Worm (Caenorhabditis elegans) whole organism, young adult: ENCODE measurements around the gene hadb-1.

ENCODE experiments used
- B0035.1 ChIP-seq: sonication (generic microtip); optimal IDR thresholded peaks from 2 replicates; lab custom pipeline; 2016; ENCODE audit warnings: missing genetic modification characterization, mild to moderate bottlenecking, missing compliant biosample characterization, missing genotype, missing genetic modification reagents
- D2030.7 ChIP-seq: fragments of 200-800 bp; sonication (Bioruptor generic); IDR thresholded peaks from 2 replicates; pipeline ENCODE4 v1.3.6; 2022; ENCODE audit warnings: missing genetic modification reagents, missing genetic modification characterization, missing compliant biosample characterization
- F10E7.11 ChIP-seq: sonication (generic microtip); optimal IDR thresholded peaks from 2 replicates; lab custom pipeline; 2017; ENCODE audit warnings: mild to moderate bottlenecking, missing genetic modification characterization, moderate library complexity, missing compliant biosample characterization
- F37B4.10 ChIP-seq: fragments of 200-800 bp; sonication (Bioruptor generic); IDR thresholded peaks from 2 replicates; pipeline ENCODE4 v1.3.6; 2022; ENCODE audit warnings: missing genetic modification characterization, missing compliant biosample characterization
- T26A5.8 ChIP-seq: sonication (generic microtip); optimal IDR thresholded peaks from 2 replicates; lab custom pipeline; 2016; ENCODE audit warnings: missing genetic modification characterization, missing compliant biosample characterization
- Y53F4B.3 ChIP-seq: fragments of 200-800 bp; sonication (Bioruptor generic); IDR thresholded peaks from 2 replicates; pipeline ENCODE4 v1.3.6; 2022; ENCODE audit warnings: missing genetic modification reagents, missing genetic modification characterization, missing compliant biosample characterization
- Y95B8A.8 ChIP-seq: fragments of 200-800 bp; sonication (Bioruptor generic); IDR thresholded peaks from 2 replicates; pipeline ENCODE4 v1.3.6; 2022; ENCODE audit warnings: missing genetic modification reagents, missing genetic modification characterization, missing compliant biosample characterization
- ZK185.1 ChIP-seq: sonication (generic microtip); optimal IDR thresholded peaks from 2 replicates; lab custom pipeline; 2016; ENCODE audit warnings: mild to moderate bottlenecking, missing genetic modification characterization, missing compliant biosample characterization; ENCODE audit not compliant: poor library complexity, severe bottlenecking
- aptf-2 ChIP-seq: fragments of 200-800 bp; sonication (Bioruptor generic); conservative IDR thresholded peaks from 2 replicates; pipeline ENCODE4 v1.3.6; 2022; ENCODE audit warnings: missing genetic modification reagents, missing genetic modification characterization, missing compliant biosample characterization
- aptf-3 ChIP-seq: fragments of 200-800 bp; sonication (Bioruptor generic); IDR thresholded peaks from 2 replicates; pipeline ENCODE4 v1.3.6; 2022; ENCODE audit warnings: missing genetic modification characterization, missing compliant biosample characterization
- atf-7 ChIP-seq: sonication (generic microtip); optimal IDR thresholded peaks from 2 replicates; lab custom pipeline; 2017; ENCODE audit warnings: mild to moderate bottlenecking, missing genetic modification characterization, missing compliant biosample characterization
- athp-1 ChIP-seq: sonication (generic microtip); optimal IDR thresholded peaks from 2 replicates; lab custom pipeline; 2017; ENCODE audit warnings: mild to moderate bottlenecking, missing genetic modification characterization, missing compliant biosample characterization
- bed-2 ChIP-seq: fragments of 200-800 bp; sonication (Bioruptor generic); IDR thresholded peaks from 2 replicates; pipeline ENCODE4 v1.3.6; 2022; ENCODE audit warnings: missing genetic modification reagents, missing genetic modification characterization, missing compliant biosample characterization
- cebp-1 ChIP-seq, 2 experiments: fragments of 200-800 bp in 1 of 2; sonication (Bioruptor generic) in 1 of 2; sonication (generic microtip) in 1 of 2; IDR thresholded peaks in 1 of 2; optimal IDR thresholded peaks in 1 of 2; 2 replicates each; pipeline versions ENCODE4 v1.3.6 to Lab custom; 2017 to 2022; ENCODE audit warnings: missing compliant biosample characterization in 2 of 2, missing genetic modification characterization in 2 of 2, mild to moderate bottlenecking in 1 of 2, missing genetic modification reagents in 1 of 2, moderate library complexity in 1 of 2
- ceh-100 ChIP-seq: fragments of 200-800 bp; sonication (Bioruptor generic); IDR thresholded peaks from 2 replicates; pipeline ENCODE4 v1.3.6; 2022; ENCODE audit warnings: missing genetic modification reagents, missing genetic modification characterization, missing compliant biosample characterization
- ceh-40 ChIP-seq: fragments of 200-800 bp; sonication (Bioruptor generic); IDR thresholded peaks from 2 replicates; pipeline ENCODE4 v1.3.6; 2022; ENCODE audit warnings: missing genetic modification characterization, missing compliant biosample characterization
- ceh-79 ChIP-seq: sonication (generic microtip); optimal IDR thresholded peaks from 2 replicates; lab custom pipeline; 2017; ENCODE audit warnings: mild to moderate bottlenecking, missing genetic modification characterization, missing compliant biosample characterization
- die-1 ChIP-seq: sonication (generic microtip); optimal IDR thresholded peaks from 2 replicates; lab custom pipeline; 2016; ENCODE audit warnings: missing genotype, mild to moderate bottlenecking, missing genetic modification characterization, missing compliant biosample characterization
- egrh-3 ChIP-seq: fragments of 200-800 bp; sonication (Bioruptor generic); IDR thresholded peaks from 2 replicates; pipeline ENCODE4 v1.3.6; 2022; ENCODE audit warnings: missing genetic modification reagents, missing genetic modification characterization, missing compliant biosample characterization
- ekl-4 ChIP-seq: fragments of 200-800 bp; sonication (Bioruptor generic); IDR thresholded peaks from 2 replicates; pipeline ENCODE4 v1.3.6; 2022; ENCODE audit warnings: missing genetic modification reagents, missing genetic modification characterization, missing compliant biosample characterization
- ets-4 ChIP-seq: fragments of 200-800 bp; sonication (Bioruptor generic); optimal IDR thresholded peaks from 2 replicates; lab custom pipeline; 2018; ENCODE audit warnings: mild to moderate bottlenecking, missing genetic modification characterization, missing compliant biosample characterization
- hlh-12 ChIP-seq: sonication (generic microtip); optimal IDR thresholded peaks from 2 replicates; lab custom pipeline; 2016; ENCODE audit warnings: missing genetic modification characterization, missing compliant biosample characterization
- hmg-1.2 ChIP-seq: fragments of 200-800 bp; sonication (Bioruptor generic); IDR thresholded peaks from 2 replicates; pipeline ENCODE4 v1.3.6; 2022; ENCODE audit warnings: missing genetic modification reagents, missing genetic modification characterization, missing compliant biosample characterization
- lag-1 ChIP-seq: fragments of 200-800 bp; sonication (Bioruptor generic); IDR thresholded peaks from 2 replicates; pipeline ENCODE4 v1.3.6; 2022; ENCODE audit warnings: missing genetic modification reagents, missing genetic modification characterization, missing compliant biosample characterization
- lin-26 ChIP-seq: fragments of 200-800 bp; sonication (Bioruptor generic); IDR thresholded peaks from 2 replicates; pipeline ENCODE4 v1.3.6; 2022; ENCODE audit warnings: missing genetic modification reagents, missing genetic modification characterization, missing compliant biosample characterization
- lin-35 ChIP-seq, 3 experiments: fragments of 150-350 bp in 2 of 3; sonication (generic microtip) in 1 of 3; optimal IDR thresholded peaks; 2 replicates each; lab custom pipeline; 2014 to 2018; ENCODE audit warnings: missing biosample characterization in 3 of 3, missing genetic modification characterization in 3 of 3, missing genetic modification reagents in 3 of 3
- lsl-1 ChIP-seq: fragments of 200-800 bp; sonication (Bioruptor generic); optimal IDR thresholded peaks from 2 replicates; lab custom pipeline; 2018; ENCODE audit warnings: mild to moderate bottlenecking, missing genetic modification characterization, moderate library complexity, missing compliant biosample characterization
- madf-6 ChIP-seq: fragments of 200-800 bp; sonication (Bioruptor generic); IDR thresholded peaks from 2 replicates; pipeline ENCODE4 v1.3.6; 2022; ENCODE audit warnings: missing genetic modification reagents, missing genetic modification characterization, missing compliant biosample characterization
- madf-8 ChIP-seq: fragments of 200-800 bp; sonication (Bioruptor generic); conservative IDR thresholded peaks from 2 replicates; pipeline ENCODE4 v1.3.6; 2022; ENCODE audit warnings: missing genetic modification reagents, missing genetic modification characterization, missing compliant biosample characterization
- mel-28 ChIP-seq: sonication (generic microtip); optimal IDR thresholded peaks from 2 replicates; lab custom pipeline; 2016; ENCODE audit warnings: borderline replicate concordance, mild to moderate bottlenecking, missing genetic modification characterization, missing compliant biosample characterization
- mes-4 ChIP-seq: sonication (generic microtip); optimal IDR thresholded peaks from 2 replicates; lab custom pipeline; 2016; ENCODE audit warnings: missing genotype, missing genetic modification characterization, missing compliant biosample characterization
- nhr-120 ChIP-seq: fragments of 200-800 bp; sonication (Bioruptor generic); IDR thresholded peaks from 2 replicates; pipeline ENCODE4 v1.3.6; 2022; ENCODE audit warnings: missing genetic modification characterization, missing compliant biosample characterization
- pha-4 ChIP-seq: fragments of 150-350 bp; sonication (generic microtip); optimal IDR thresholded peaks from 2 replicates; lab custom pipeline; 2014; ENCODE audit warnings: missing biosample characterization, missing genetic modification reagents, missing genetic modification characterization
- repo-1 ChIP-seq: sonication (generic microtip); optimal IDR thresholded peaks from 2 replicates; lab custom pipeline; 2017; ENCODE audit warnings: mild to moderate bottlenecking, missing genetic modification characterization, missing compliant biosample characterization
- sdz-38 ChIP-seq: sonication (generic microtip); optimal IDR thresholded peaks from 2 replicates; lab custom pipeline; 2016; ENCODE audit warnings: missing genotype, missing genetic modification characterization, missing compliant biosample characterization
- snpc-1.1 ChIP-seq: sonication (generic microtip); optimal IDR thresholded peaks from 2 replicates; lab custom pipeline; 2017; ENCODE audit warnings: missing genetic modification characterization, mild to moderate bottlenecking, missing compliant biosample characterization, antibody characterized with exemption, moderate library complexity, missing genotype, missing genetic modification reagents; ENCODE audit not compliant: insufficient read depth
- somi-1 ChIP-seq: fragments of 200-800 bp; sonication (Bioruptor generic); optimal IDR thresholded peaks from 2 replicates; lab custom pipeline; 2018; ENCODE audit warnings: mild to moderate bottlenecking, missing genetic modification characterization, missing compliant biosample characterization
- tbx-9 ChIP-seq: sonication (generic microtip); optimal IDR thresholded peaks from 2 replicates; lab custom pipeline; 2016; ENCODE audit warnings: borderline replicate concordance, missing genetic modification characterization, inconsistent platforms, missing compliant biosample characterization
- tlf-1 ChIP-seq: fragments of 200-800 bp; sonication (Bioruptor generic); optimal IDR thresholded peaks from 2 replicates; lab custom pipeline; 2018; ENCODE audit warnings: mild to moderate bottlenecking, missing genetic modification characterization, missing compliant biosample characterization
- unc-130 ChIP-seq: sonication (generic microtip); optimal IDR thresholded peaks from 2 replicates; lab custom pipeline; 2016; ENCODE audit warnings: missing genetic modification reagents, missing genetic modification characterization, missing compliant biosample characterization
- zim-3 ChIP-seq: sonication (generic microtip); optimal IDR thresholded peaks from 2 replicates; lab custom pipeline; 2017; ENCODE audit warnings: mild to moderate bottlenecking, missing genetic modification characterization, moderate library complexity, missing compliant biosample characterization
- ztf-26 ChIP-seq: sonication (generic microtip); optimal IDR thresholded peaks from 2 replicates; lab custom pipeline; 2017; ENCODE audit warnings: missing genetic modification characterization, missing compliant biosample characterization
- ztf-28 ChIP-seq: fragments of 200-800 bp; sonication (Bioruptor generic); IDR thresholded peaks from 2 replicates; pipeline ENCODE4 v1.3.6; 2022; ENCODE audit warnings: missing genetic modification reagents, missing genetic modification characterization, missing compliant biosample characterization
- ztf-3 ChIP-seq: fragments of 200-800 bp; sonication (Bioruptor generic); optimal IDR thresholded peaks from 2 replicates; lab custom pipeline; 2018; ENCODE audit warnings: mild to moderate bottlenecking, missing genetic modification characterization, missing compliant biosample characterization

Gene hadb-1

ce11 chrIII:8685590-8686240, 2.6 kb downstream of the hadb-1 start (continued):
- TF ChIP-seq lsl-1 (GFP tag; lab: Kevin White, UChicago), result no peak
- peak; percentile 17 for TF ChIP-seq ztf-3 (GFP tag; lab: Kevin White, UChicago)
- peak; percentile 29 for TF ChIP-seq T26A5.8 (tag; lab: Kevin White, UChicago)
- 0 out of 2 replicates have a peak, but pooled peaks have one; percentile 16 for TF ChIP-seq nhr-120 (GFP tag; lab: Robert Waterston, UW)
- no peak for TF ChIP-seq lin-35 (GFP tag; optimal IDR thresholded peaks at IDR 0.05; lab: Kevin White, UChicago)
- peak; percentile 34 for TF ChIP-seq athp-1 (tag; lab: Kevin White, UChicago)
- TF ChIP-seq ceh-79 (tag; lab: Kevin White, UChicago), result peak; percentile 9
- TF ChIP-seq hlh-12 (tag; lab: Kevin White, UChicago), result no peak
- no peak for TF ChIP-seq tbx-9 (tag; lab: Kevin White, UChicago)
- peak; percentile 71 for TF ChIP-seq repo-1
- TF ChIP-seq aptf-2 (GFP tag; lab: Robert Waterston, UW), result no peak
- peak; percentile 71 for TF ChIP-seq tlf-1 (GFP tag; lab: Kevin White, UChicago)
- TF ChIP-seq mes-4, result no peak
- no peak for TF ChIP-seq unc-130 (GFP tag; lab: Kevin White, UChicago)
- peak; percentile 70 for TF ChIP-seq atf-7
- peak; percentile 26; the same call in 1 of the 2 replicates for TF ChIP-seq hmg-1.2 (GFP tag; lab: Robert Waterston, UW)
- TF ChIP-seq sdz-38 (tag; lab: Kevin White, UChicago), result no peak
- TF ChIP-seq ceh-100 (GFP tag; lab: Robert Waterston, UW), result 0 out of 2 replicates have a peak, but pooled peaks have one; percentile 23
- no peak for TF ChIP-seq ztf-28
- peak; percentile 63 for TF ChIP-seq madf-6 (GFP tag; lab: Robert Waterston, UW)
- TF ChIP-seq egrh-3 (GFP tag; lab: Robert Waterston, UW), result no peak
- no peak for TF ChIP-seq somi-1 (GFP tag; lab: Kevin White, UChicago)
- TF ChIP-seq F37B4.10, result 0 out of 2 replicates have a peak, but pooled peaks have one; percentile 65
- peak; percentile 55 for TF ChIP-seq ztf-26 (tag; lab: Kevin White, UChicago)
- no peak for TF ChIP-seq D2030.7 (GFP tag; lab: Robert Waterston, UW)
- peak; percentile 42; the same call in 1 of the 2 replicates for TF ChIP-seq cebp-1 (GFP tag; IDR thresholded peaks at IDR 0.05; lab: Robert Waterston, UW)
- TF ChIP-seq cebp-1 (tag; optimal IDR thresholded peaks at IDR 0.05; lab: Kevin White, UChicago), result peak; percentile 53

ce11 chrIII:8684421-8684820, 3.9 kb downstream of the hadb-1 start, which contains the start of gene anmt-1:
TSS of gene anmt-1 (plus strand) at chrIII:8684808.
- TF ChIP-seq tlf-1 (GFP tag; lab: Kevin White, UChicago) (no peak), lag-1 (GFP tag; lab: Robert Waterston, UW) (no peak), B0035.1 (tag; lab: Kevin White, UChicago) (no peak), hmg-1.2 (GFP tag; lab: Robert Waterston, UW) (peak; percentile 35; the same call in 1 of the 2 replicates), ets-4 (no peak)

- TF ChIP-seq ZK185.1 (tag; lab: Kevin White, UChicago), result peak; percentile 70
- TF ChIP-seq Y95B8A.8 (GFP tag; lab: Robert Waterston, UW), result 0 out of 2 replicates have a peak, but pooled peaks have one; percentile 29
- TF ChIP-seq ztf-28, result peak; percentile 91
- TF ChIP-seq die-1 (tag; lab: Kevin White, UChicago), result no peak
- no peak for TF ChIP-seq aptf-3 (GFP tag; lab: Robert Waterston, UW)
- TF ChIP-seq snpc-1.1 (tag; lab: Kevin White, UChicago), result peak; percentile 1
- TF ChIP-seq lag-1 (GFP tag; lab: Robert Waterston, UW), result no peak
- TF ChIP-seq ekl-4 (GFP tag; lab: Robert Waterston, UW), result no peak; the same call in 1 of the 2 replicates
- TF ChIP-seq ceh-40 (GFP tag; lab: Robert Waterston, UW), result no peak
- peak; percentile 97 for TF ChIP-seq madf-8 (GFP tag; lab: Robert Waterston, UW)
- no peak for TF ChIP-seq mel-28 (tag; lab: Kevin White, UChicago)
- no peak for TF ChIP-seq Y53F4B.3 (GFP tag; lab: Robert Waterston, UW)
- TF ChIP-seq lin-26 (GFP tag; lab: Robert Waterston, UW), result no peak
- TF ChIP-seq F10E7.11, result no peak
- no peak for TF ChIP-seq pha-4
- TF ChIP-seq bed-2, result peak; percentile 73; the same call in 1 of the 2 replicates
- TF ChIP-seq zim-3 (tag; lab: Kevin White, UChicago), result no peak
Measured at ce11 chrIII:8683679-8684263, 4.5 kb downstream of the hadb-1 start, which contains the start of gene fli-1. TSS of gene fli-1 (minus strand) at chrIII:8683736.
